Worm (Caenorhabditis elegans) whole organism, early embryonic: Measurements from ENCODE around the gene hrg-10.

ENCODE experiments used
- B0310.2 ChIP-seq: sonication (generic microtip); optimal IDR thresholded peaks from 2 replicates; lab custom pipeline; 2016; ENCODE audit warnings: mild to moderate bottlenecking, missing genetic modification characterization, missing compliant biosample characterization
- aly-1 ChIP-seq: sonication (generic microtip); optimal IDR thresholded peaks from 2 replicates; lab custom pipeline; 2016; ENCODE audit warnings: missing genetic modification characterization, missing compliant biosample characterization
- ama-1 ChIP-seq: fragments of 150-350 bp; optimal IDR thresholded peaks from 2 replicates; lab custom pipeline; 2014
- ceh-13 ChIP-seq: fragments of 200-800 bp; sonication (Bioruptor generic); optimal IDR thresholded peaks from 2 replicates; lab custom pipeline; 2018; ENCODE audit warnings: mild to moderate bottlenecking, missing genetic modification characterization, missing compliant biosample characterization
- ceh-36 ChIP-seq: sonication (generic microtip); optimal IDR thresholded peaks from 2 replicates; lab custom pipeline; 2016; ENCODE audit warnings: missing genetic modification characterization, inconsistent platforms, missing compliant biosample characterization
- ets-7 ChIP-seq: sonication (generic microtip); optimal IDR thresholded peaks from 2 replicates; lab custom pipeline; 2016; ENCODE audit warnings: missing genotype, missing genetic modification characterization, missing compliant biosample characterization
- hmbx-1 ChIP-seq: sonication (generic microtip); optimal IDR thresholded peaks from 2 replicates; lab custom pipeline; 2016; ENCODE audit warnings: mild to moderate bottlenecking, missing genetic modification characterization, missing compliant biosample characterization
- hnd-1 ChIP-seq: sonication (generic microtip); optimal IDR thresholded peaks from 2 replicates; lab custom pipeline; 2016; ENCODE audit warnings: missing genetic modification characterization, missing compliant biosample characterization
- pes-1 ChIP-seq: fragments of 200-800 bp; sonication (Bioruptor generic); IDR thresholded peaks from 2 replicates; pipeline ENCODE4 v1.3.6; 2022; ENCODE audit warnings: missing genetic modification reagents, missing genetic modification characterization, missing compliant biosample characterization
- sea-1 ChIP-seq: fragments of 200-800 bp; sonication (Bioruptor generic); conservative IDR thresholded peaks from 2 replicates; pipeline ENCODE4 v1.3.6; 2022; ENCODE audit warnings: missing genetic modification characterization, missing compliant biosample characterization
- tbx-11 ChIP-seq: fragments of 200-800 bp; sonication (Bioruptor generic); IDR thresholded peaks from 2 replicates; pipeline ENCODE4 v1.3.6; 2022; ENCODE audit warnings: missing genetic modification characterization, missing compliant biosample characterization

ce11 chrV:18931279-18931678 is 25.8 kb downstream of the hrg-10 start, which contains the start of gene ptr-22:
- TF ChIP-seq tbx-11 (GFP tag; lab: Robert Waterston, UW) (no peak), hmbx-1 (tag; lab: Kevin White, UChicago) (no peak), ama-1 (lab: Kevin White, UChicago) (no peak), sea-1 (GFP tag; lab: Robert Waterston, UW) (no peak), pes-1 (GFP tag; lab: Robert Waterston, UW) (no peak), aly-1 (tag; lab: Kevin White, UChicago) (no peak), ceh-13 (no peak), ets-7 (tag; lab: Kevin White, UChicago) (no peak), B0310.2 (tag; lab: Kevin White, UChicago) (no peak), ceh-36 (tag; lab: Kevin White, UChicago) (no peak), hnd-1 (tag; lab: Kevin White, UChicago) (no peak)
